Worm (Caenorhabditis elegans) whole organism, L1 larva: Measurements from ENCODE around the gene alh-11.

Source experiments
- ces-1 ChIP-seq: fragments of 150-350 bp; optimal IDR thresholded peaks from 2 replicates; lab custom pipeline; 2014; ENCODE audit warnings: missing biosample characterization, missing genetic modification reagents, missing genetic modification characterization
- elt-2 ChIP-seq: sonication (generic microtip); optimal IDR thresholded peaks from 2 replicates; lab custom pipeline; 2016; ENCODE audit warnings: missing genetic modification characterization, mild to moderate bottlenecking, inconsistent platforms, missing compliant biosample characterization, missing genetic modification reagents
- mep-1 ChIP-seq: fragments of 150-350 bp; optimal IDR thresholded peaks from 2 replicates; lab custom pipeline; 2014; ENCODE audit warnings: missing biosample characterization, missing genetic modification characterization
- nhr-237 ChIP-seq: fragments of 150-350 bp; optimal IDR thresholded peaks from 2 replicates; lab custom pipeline; 2014; ENCODE audit warnings: missing biosample characterization, missing genetic modification characterization
- nhr-76 ChIP-seq: sonication (generic microtip); optimal IDR thresholded peaks from 2 replicates; lab custom pipeline; 2017; ENCODE audit warnings: missing biosample characterization, missing genetic modification characterization
- pqm-1 ChIP-seq: sonication (generic microtip); optimal IDR thresholded peaks from 3 replicates; lab custom pipeline; 2017; ENCODE audit warnings: missing biosample characterization, missing genetic modification characterization
- snpc-4 ChIP-seq: fragments of 150-350 bp; optimal IDR thresholded peaks from 2 replicates; lab custom pipeline; 2014; ENCODE audit warnings: missing biosample characterization, missing genetic modification characterization
- snu-23 ChIP-seq: sonication (generic microtip); optimal IDR thresholded peaks from 2 replicates; lab custom pipeline; 2016; ENCODE audit warnings: missing genetic modification characterization, missing compliant biosample characterization
- unc-62 ChIP-seq: fragments of 150-350 bp; optimal IDR thresholded peaks from 2 replicates; lab custom pipeline; 2014; ENCODE audit warnings: missing biosample characterization, missing genetic modification reagents, missing genetic modification characterization

ce11 chrIII:794984-795596, 16.4 kb upstream of the alh-11 start, which contains the start of gene trpp-11:
- TF ChIP-seq nhr-76 (tag; lab: Kevin White, UChicago) (no peak), pqm-1 (no peak), elt-2 (tag; lab: Kevin White, UChicago) (no peak), snu-23 (GFP tag; lab: Kevin White, UChicago) (no peak), snpc-4 (tag; lab: Kevin White, UChicago) (no peak), nhr-237 (tag; lab: Kevin White, UChicago) (no peak), unc-62 (GFP tag; lab: Kevin White, UChicago) (no peak), ces-1 (no peak), mep-1 (tag; lab: Kevin White, UChicago) (no peak)
